Fruit fly (Drosophila melanogaster) whole organism, prepupa: Measurements from ENCODE around the gene Apt1.

Experiments
- CG1621 ChIP-seq: fragments of 200-800 bp; sonication (Bioruptor generic); optimal IDR thresholded peaks from 3 replicates; lab custom pipeline; 2018; ENCODE audit warnings: missing biosample characterization, mild to moderate bottlenecking, missing genetic modification characterization
- CG3032 ChIP-seq: fragments of 200-800 bp; optimal IDR thresholded peaks from 2 replicates; lab custom pipeline; 2019; ENCODE audit warnings: missing biosample characterization, mild to moderate bottlenecking, missing genetic modification characterization, moderate library complexity
- CG4318 ChIP-seq: fragments of 200-800 bp; sonication (Bioruptor generic); optimal IDR thresholded peaks from 3 replicates; lab custom pipeline; 2017; ENCODE audit warnings: missing biosample characterization, mild to moderate bottlenecking, missing genetic modification characterization
- CG8632 ChIP-seq: fragments of 200-800 bp; sonication (Bioruptor generic); optimal IDR thresholded peaks from 3 replicates; lab custom pipeline; 2016; ENCODE audit warnings: missing biosample characterization, missing genetic modification characterization
- Eip78C ChIP-seq: fragments of 200-800 bp; sonication (Bioruptor generic); peaks from one replicate; lab custom pipeline; 2016; ENCODE audit warnings: missing biosample characterization, missing genetic modification characterization
- Hr38 ChIP-seq: sonication (Bioruptor generic); optimal IDR thresholded peaks from 2 replicates; lab custom pipeline; 2016; ENCODE audit warnings: missing biosample characterization, missing genetic modification characterization

dm6 chr3L:11625634-11626175 is 2.1 kb upstream of the Apt1 start, which contains the start of gene CG6083:
- TF ChIP-seq CG1621 (tag; lab: Kevin White, UChicago) (no peak), Hr38 (GFP tag; lab: Kevin White, UChicago) (no peak), CG3032 (tag; lab: Kevin White, UChicago) (no peak), CG4318 (GFP tag; lab: Kevin White, UChicago) (no peak), CG8632 (no peak), Eip78C (no peak)
